Fruit fly (Drosophila melanogaster) whole organism, wandering third instar larva: Measurements from ENCODE around the gene Tbcd.

Experiments
- CrebA ChIP-seq: fragments of 200-800 bp; sonication (Bioruptor generic); optimal IDR thresholded peaks from 2 replicates; lab custom pipeline; 2016; ENCODE audit warnings: missing biosample characterization, mild to moderate bottlenecking, missing genetic modification characterization, borderline replicate concordance
- GATAd ChIP-seq: sonication (Bioruptor generic); optimal IDR thresholded peaks from 2 replicates; lab custom pipeline; 2016; ENCODE audit warnings: missing biosample characterization, missing genetic modification characterization
- Hr78 ChIP-seq: fragments of >200 bp; optimal IDR thresholded peaks from 2 replicates; lab custom pipeline; 2017; ENCODE audit warnings: missing biosample characterization, missing genetic modification characterization
- N ChIP-seq: fragments of >200 bp; optimal IDR thresholded peaks from 2 replicates; lab custom pipeline; 2018; ENCODE audit warnings: missing biosample characterization, missing external identifiers, missing genetic modification characterization
- br ChIP-seq: fragments of 200-800 bp; sonication (Bioruptor generic); optimal IDR thresholded peaks from 2 replicates; lab custom pipeline; 2016; ENCODE audit warnings: missing biosample characterization, missing genetic modification characterization
- fru ChIP-seq: fragments of 200-800 bp; sonication (Bioruptor generic); optimal IDR thresholded peaks from 3 replicates; lab custom pipeline; 2016; ENCODE audit warnings: missing biosample characterization, mild to moderate bottlenecking, missing genetic modification characterization
- h ChIP-seq: fragments of 200-800 bp; sonication (Bioruptor generic); optimal IDR thresholded peaks from 3 replicates; lab custom pipeline; 2016; ENCODE audit warnings: missing biosample characterization, mild to moderate bottlenecking, missing genetic modification characterization
- jim ChIP-seq: fragments of 175-275, 200-325 bp; sonication (Bioruptor generic); optimal IDR thresholded peaks from 2 replicates; lab custom pipeline; 2016; ENCODE audit warnings: missing biosample characterization, mild to moderate bottlenecking, missing genetic modification characterization
- pan ChIP-seq: fragments of >200 bp; optimal IDR thresholded peaks from 2 replicates; lab custom pipeline; 2017
- psq ChIP-seq: fragments of 200-800 bp; sonication (Bioruptor generic); optimal IDR thresholded peaks from 3 replicates; lab custom pipeline; 2017; ENCODE audit warnings: missing biosample characterization, mild to moderate bottlenecking, missing genetic modification characterization, moderate library complexity
- sage ChIP-seq: fragments of 200-800 bp; sonication (Bioruptor generic); optimal IDR thresholded peaks from 2 replicates; lab custom pipeline; 2016; ENCODE audit warnings: missing biosample characterization, mild to moderate bottlenecking, missing genetic modification characterization
- usp ChIP-seq: fragments of >200 bp; optimal IDR thresholded peaks from 2 replicates; lab custom pipeline; 2017; ENCODE audit warnings: missing biosample characterization, missing genetic modification characterization

DNA sequence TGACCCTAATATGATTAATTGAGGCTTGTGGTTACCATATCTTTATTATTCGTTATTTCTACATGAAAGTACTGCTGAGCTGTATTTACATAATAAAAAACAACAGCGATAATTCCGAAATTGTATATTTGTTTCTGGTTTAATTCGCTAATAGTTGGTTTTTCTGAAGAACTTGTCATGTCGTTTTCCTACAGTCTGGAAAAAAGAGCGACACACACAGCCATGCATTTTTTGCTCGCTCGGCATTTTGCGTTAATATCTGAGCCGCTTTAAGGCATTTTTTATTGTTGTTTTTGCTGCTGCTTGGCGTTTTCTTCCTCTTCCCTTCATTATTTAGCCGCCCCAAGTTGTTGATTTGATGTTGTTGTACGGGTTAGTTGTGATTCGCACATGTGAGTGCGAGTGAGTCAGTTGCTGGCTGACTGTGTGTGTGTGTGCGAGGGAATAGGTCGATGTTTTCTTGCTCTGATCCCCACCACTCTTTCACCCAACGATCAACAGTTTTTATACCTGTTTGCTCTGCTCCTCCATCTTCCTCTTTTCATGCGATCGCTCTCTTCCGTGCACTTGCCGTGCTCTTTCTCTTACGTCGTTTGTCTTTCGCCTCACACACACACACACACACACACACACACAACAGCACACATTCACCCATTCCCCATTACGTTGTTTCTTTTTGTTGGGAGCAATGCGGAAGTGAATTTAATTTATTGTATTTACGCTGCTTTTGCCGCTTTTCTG, 27.9 kb downstream of the Tbcd start:
- TF ChIP-seq pan (lab: Kevin White, UChicago) (no peak), br (GFP tag; lab: Kevin White, UChicago) (peak; percentile 48), CrebA (GFP tag; lab: Kevin White, UChicago) (no peak), fru (peak; percentile 47), h (GFP tag; lab: Kevin White, UChicago) (peak; percentile 28), usp (no peak), jim (GFP tag; lab: Kevin White, UChicago) (no peak), sage (GFP tag; lab: Kevin White, UChicago) (no peak), Hr78 (GFP tag; lab: Kevin White, UChicago) (no peak), GATAd (GFP tag; lab: Kevin White, UChicago) (no peak), N (GFP tag; lab: Kevin White, UChicago) (no peak), psq (GFP tag; lab: Kevin White, UChicago) (peak; percentile 91)
